Fruit fly (Drosophila melanogaster) Kc167 (cell line): ENCODE data around the gene spd-2.

ENCODE experiments used
- Myc ChIP-seq: fragments of >200 bp; optimal IDR thresholded peaks from 2 replicates; lab custom pipeline; 2017; ENCODE audit warnings: missing external identifiers
- Sin3A ChIP-seq: fragments of >200 bp; optimal IDR thresholded peaks from 2 replicates; lab custom pipeline; 2018; ENCODE audit warnings: missing external identifiers
- h ChIP-seq: fragments of >200 bp; optimal IDR thresholded peaks from 3 replicates; lab custom pipeline; 2018; ENCODE audit warnings: missing external identifiers
- insv ChIP-seq: fragments of >200 bp; optimal IDR thresholded peaks from 3 replicates; lab custom pipeline; 2018; ENCODE audit warnings: missing external identifiers
- psq ChIP-seq: fragments of >200 bp; optimal IDR thresholded peaks from 2 replicates; lab custom pipeline; 2017; ENCODE audit warnings: missing external identifiers
- ttk ChIP-seq: sonication (Bioruptor generic); optimal IDR thresholded peaks from 2 replicates; lab custom pipeline; 2017; ENCODE audit warnings: missing external identifiers

The spd-2 gene

dm6 chr3L:16594922-16595518 lies at the start of gene spd-2, which contains the start of gene Apl:
Gene spd-2, minus strand, starts transcription at chr3L:16595014.
Gene Apl, plus strand, starts transcription at chr3L:16595181.
- TF ChIP-seq Sin3A (lab: Kevin White, UChicago) (no peak), Myc (lab: Kevin White, UChicago) (no peak), h (lab: Kevin White, UChicago) (no peak), ttk (lab: Kevin White, UChicago) (no peak), psq (no peak), insv (lab: Kevin White, UChicago) (no peak)

dm6 chr3L:16644505-16644904 lies 49.7 kb upstream of the spd-2 start:
- TF ChIP-seq h (lab: Kevin White, UChicago), result no peak
- no peak for TF ChIP-seq psq
- no peak for TF ChIP-seq Myc (lab: Kevin White, UChicago)
- no peak for TF ChIP-seq ttk (lab: Kevin White, UChicago)

dm6 chr3L:16642954-16643353 lies 48.1 kb upstream of the spd-2 start:
- TF ChIP-seq h (lab: Kevin White, UChicago) (no peak), insv (lab: Kevin White, UChicago) (no peak), psq (no peak), ttk (lab: Kevin White, UChicago) (no peak), Sin3A (lab: Kevin White, UChicago) (no peak), Myc (lab: Kevin White, UChicago) (no peak)

dm6 chr3L:16642088-16642507 lies 47.3 kb upstream of the spd-2 start:
- TF ChIP-seq h (lab: Kevin White, UChicago), result no peak
- TF ChIP-seq Myc (lab: Kevin White, UChicago), result no peak
- no peak for TF ChIP-seq ttk (lab: Kevin White, UChicago)
- TF ChIP-seq Sin3A (lab: Kevin White, UChicago), result no peak
- TF ChIP-seq insv (lab: Kevin White, UChicago), result no peak

dm6 chr3L:16641094-16641493 lies 46.3 kb upstream of the spd-2 start:
- TF ChIP-seq Myc (lab: Kevin White, UChicago), result no peak
- TF ChIP-seq psq, result no peak
- no peak for TF ChIP-seq insv (lab: Kevin White, UChicago)
- TF ChIP-seq h (lab: Kevin White, UChicago), result no peak
- no peak for TF ChIP-seq ttk (lab: Kevin White, UChicago)
- TF ChIP-seq Sin3A (lab: Kevin White, UChicago), result no peak

dm6 chr3L:16640509-16641068 lies 45.8 kb upstream of the spd-2 start:
- TF ChIP-seq psq, result no peak

- no peak for TF ChIP-seq psq
- TF ChIP-seq Myc (lab: Kevin White, UChicago), result no peak
- no peak for TF ChIP-seq insv (lab: Kevin White, UChicago)
- no peak for TF ChIP-seq h (lab: Kevin White, UChicago)
- TF ChIP-seq Sin3A (lab: Kevin White, UChicago), result no peak
- no peak for TF ChIP-seq ttk (lab: Kevin White, UChicago)
Observed at dm6 chr3L:16638639-16639388, 44.0 kb upstream of the spd-2 start.

dm6 chr3L:16635566-16636210 lies 40.9 kb upstream of the spd-2 start:
- no peak for TF ChIP-seq h (lab: Kevin White, UChicago)

dm6 chr3L:16634529-16634928 lies 39.7 kb upstream of the spd-2 start:
- TF ChIP-seq h (lab: Kevin White, UChicago), result no peak
- no peak for TF ChIP-seq Myc (lab: Kevin White, UChicago)
- TF ChIP-seq Sin3A (lab: Kevin White, UChicago), result no peak
- TF ChIP-seq ttk (lab: Kevin White, UChicago), result no peak
- no peak for TF ChIP-seq psq
- TF ChIP-seq insv (lab: Kevin White, UChicago), result no peak

dm6 chr3L:16634091-16634490 lies 39.3 kb upstream of the spd-2 start:
- TF ChIP-seq insv (lab: Kevin White, UChicago) (no peak), Myc (lab: Kevin White, UChicago) (no peak), ttk (lab: Kevin White, UChicago) (no peak), h (lab: Kevin White, UChicago) (no peak), psq (no peak), Sin3A (lab: Kevin White, UChicago) (no peak)

- TF ChIP-seq Sin3A (lab: Kevin White, UChicago) (no peak), ttk (lab: Kevin White, UChicago) (no peak), insv (lab: Kevin White, UChicago) (no peak), h (lab: Kevin White, UChicago) (no peak), Myc (lab: Kevin White, UChicago) (no peak)
Observed at dm6 chr3L:16631844-16632537, 37.2 kb upstream of the spd-2 start.
